Fruit fly (Drosophila melanogaster) whole organism, prepupa: ENCODE results near the gene Pdp1.

Experiments used
- Blimp-1 ChIP-seq: fragments of 200-800 bp; sonication (Bioruptor generic); optimal IDR thresholded peaks from 3 replicates; lab custom pipeline; 2017; ENCODE audit warnings: missing biosample characterization, missing genetic modification characterization, mild to moderate bottlenecking, moderate library complexity, missing genetic modification reagents
- CG10669 ChIP-seq: fragments of 200-800 bp; sonication (Bioruptor generic); optimal IDR thresholded peaks from 3 replicates; lab custom pipeline; 2018; ENCODE audit warnings: missing biosample characterization, mild to moderate bottlenecking, missing genetic modification characterization, moderate library complexity
- CG11294 ChIP-seq: fragments of 200-800 bp; sonication (Bioruptor generic); IDR thresholded peaks from 2 replicates; pipeline ENCODE4 v1.3.6; 2022; ENCODE audit warnings: missing biosample characterization, missing genetic modification characterization
- CG15336 ChIP-seq: fragments of 200-800 bp; sonication (Bioruptor generic); IDR thresholded peaks from 2 replicates; pipeline ENCODE4 v1.3.6; 2022; ENCODE audit warnings: missing biosample characterization, missing genetic modification characterization
- CG1621 ChIP-seq: fragments of 200-800 bp; sonication (Bioruptor generic); optimal IDR thresholded peaks from 3 replicates; lab custom pipeline; 2018; ENCODE audit warnings: missing biosample characterization, mild to moderate bottlenecking, missing genetic modification characterization
- CG16779 ChIP-seq: fragments of 200-800 bp; sonication (Bioruptor generic); optimal IDR thresholded peaks from 3 replicates; lab custom pipeline; 2017; ENCODE audit warnings: missing biosample characterization, mild to moderate bottlenecking, missing genetic modification characterization
- CG3919 ChIP-seq: fragments of 200-800 bp; sonication (Bioruptor generic); optimal IDR thresholded peaks from 3 replicates; lab custom pipeline; 2016; ENCODE audit warnings: missing biosample characterization, missing genetic modification characterization
- CG6163 ChIP-seq: fragments of 200-800 bp; sonication (Bioruptor generic); IDR thresholded peaks from 3 replicates; pipeline ENCODE4 v1.3.6; 2022; ENCODE audit warnings: missing biosample characterization, missing genetic modification characterization
- CG6808 ChIP-seq: fragments of 200-800 bp; sonication (Bioruptor generic); optimal IDR thresholded peaks from 3 replicates; lab custom pipeline; 2017; ENCODE audit warnings: missing biosample characterization, missing genetic modification characterization, mild to moderate bottlenecking, moderate library complexity, missing genetic modification reagents
- CG7368 ChIP-seq: fragments of 200-800 bp; sonication (Bioruptor generic); optimal IDR thresholded peaks from 3 replicates; lab custom pipeline; 2016; ENCODE audit warnings: missing biosample characterization, missing genetic modification characterization
- CG8119 ChIP-seq: fragments of 200-800 bp; sonication (Bioruptor generic); IDR thresholded peaks from 3 replicates; pipeline ENCODE4 v1.3.6; 2022; ENCODE audit warnings: missing biosample characterization, missing genetic modification characterization
- CG8319 ChIP-seq: fragments of 200-800 bp; sonication (Bioruptor generic); optimal IDR thresholded peaks from 3 replicates; lab custom pipeline; 2016; ENCODE audit warnings: missing biosample characterization, missing genetic modification characterization
- Eip75B ChIP-seq: fragments of 200-800 bp; sonication (Bioruptor generic); optimal IDR thresholded peaks from 3 replicates; lab custom pipeline; 2016; ENCODE audit warnings: missing biosample characterization, missing genetic modification characterization
- Eip93F ChIP-seq: fragments of 200-800 bp; sonication (Bioruptor generic); optimal IDR thresholded peaks from 2 replicates; lab custom pipeline; 2016; ENCODE audit warnings: missing biosample characterization, mild to moderate bottlenecking, missing genetic modification characterization
- Ets21C ChIP-seq: fragments of 200-800 bp; sonication (Bioruptor generic); optimal IDR thresholded peaks from 3 replicates; lab custom pipeline; 2016; ENCODE audit warnings: missing biosample characterization, missing genetic modification characterization
- Gug ChIP-seq: fragments of 200-800 bp; sonication (Bioruptor generic); IDR thresholded peaks from 2 replicates; pipeline ENCODE4 v1.3.6; 2022; ENCODE audit warnings: missing biosample characterization, missing genetic modification characterization
- Hr38 ChIP-seq: sonication (Bioruptor generic); optimal IDR thresholded peaks from 2 replicates; lab custom pipeline; 2016; ENCODE audit warnings: missing biosample characterization, missing genetic modification characterization
- Hr39 ChIP-seq: fragments of 200-800 bp; sonication (Bioruptor generic); optimal IDR thresholded peaks from 2 replicates; lab custom pipeline; 2016; ENCODE audit warnings: missing biosample characterization, missing genetic modification characterization
- Hr4 ChIP-seq: fragments of 200-800 bp; sonication (Bioruptor generic); optimal IDR thresholded peaks from 3 replicates; lab custom pipeline; 2016; ENCODE audit warnings: missing biosample characterization, missing genetic modification characterization
- Lpt ChIP-seq: fragments of 200-800 bp; sonication (Bioruptor generic); optimal IDR thresholded peaks from 3 replicates; lab custom pipeline; 2016; ENCODE audit warnings: missing biosample characterization, missing genetic modification characterization
- Met ChIP-seq: fragments of 200-800 bp; sonication (Bioruptor generic); optimal IDR thresholded peaks from 3 replicates; lab custom pipeline; 2016; ENCODE audit warnings: missing biosample characterization, missing genetic modification characterization
- dsx ChIP-seq: fragments of 200-800 bp; optimal IDR thresholded peaks from 3 replicates; lab custom pipeline; 2019; ENCODE audit warnings: missing biosample characterization, mild to moderate bottlenecking, missing genetic modification characterization, moderate library complexity; ENCODE audit not compliant: poor library complexity, severe bottlenecking
- esn ChIP-seq: fragments of 200-800 bp; sonication (Bioruptor generic); optimal IDR thresholded peaks from 2 replicates; lab custom pipeline; 2016; ENCODE audit warnings: missing biosample characterization, mild to moderate bottlenecking, missing genetic modification characterization, moderate library complexity
- fd59A ChIP-seq: fragments of 200-800 bp; sonication (Bioruptor generic); optimal IDR thresholded peaks from 2 replicates; lab custom pipeline; 2017; ENCODE audit warnings: missing biosample characterization, mild to moderate bottlenecking, missing genetic modification characterization, missing genetic modification reagents
- net ChIP-seq: fragments of 200-800 bp; sonication (Bioruptor generic); optimal IDR thresholded peaks from 3 replicates; lab custom pipeline; 2016; ENCODE audit warnings: missing biosample characterization, missing genetic modification characterization
- salr ChIP-seq, 2 experiments: fragments of 200-800 bp; sonication (Bioruptor generic); optimal IDR thresholded peaks; 3 replicates each; lab custom pipeline; 2016 to 2018; ENCODE audit warnings: missing biosample characterization in 2 of 2, missing genetic modification characterization in 2 of 2, mild to moderate bottlenecking in 1 of 2
- spab ChIP-seq: fragments of 200-800 bp; sonication (Bioruptor generic); optimal IDR thresholded peaks from 2 replicates; lab custom pipeline; 2017; ENCODE audit warnings: missing biosample characterization, mild to moderate bottlenecking, missing genetic modification characterization, missing genetic modification reagents
- svp ChIP-seq: fragments of 200-800 bp; sonication (Bioruptor generic); peaks from one replicate; lab custom pipeline; 2016; ENCODE audit warnings: missing biosample characterization, missing genetic modification characterization
- vri ChIP-seq: fragments of 200-800 bp; sonication (Bioruptor generic); optimal IDR thresholded peaks from 3 replicates; lab custom pipeline; 2016; ENCODE audit warnings: missing biosample characterization, mild to moderate bottlenecking, missing genetic modification characterization

Gene Pdp1

dm6 chr3L:7809289-7810099 is 57.7 kb downstream of the Pdp1 start, which contains the start of gene CG32369 (continued):
- TF ChIP-seq Lpt (peak; percentile 67), CG8119 (GFP tag; lab: Robert Waterston, UW) (peak; percentile 94), CG6808 (GFP tag; lab: Kevin White, UChicago) (peak; percentile 85), CG16779 (tag; lab: Kevin White, UChicago) (peak; percentile 87), CG8319 (peak; percentile 63), CG11294 (GFP tag; lab: Robert Waterston, UW) (no peak), Eip75B (GFP tag; lab: Kevin White, UChicago) (peak; percentile 83), Blimp-1 (no peak), esn (peak; percentile 75), Ets21C (GFP tag; lab: Kevin White, UChicago) (peak; percentile 12), spab (peak; percentile 78), svp (no peak), net (GFP tag; lab: Kevin White, UChicago) (peak; percentile 89), fd59A (GFP tag; lab: Kevin White, UChicago) (peak; percentile 65), CG7368 (GFP tag; lab: Kevin White, UChicago) (peak; percentile 73), Eip93F (GFP tag; lab: Kevin White, UChicago) (peak; percentile 83), salr (GFP tag; optimal IDR thresholded peaks at IDR 0.05; lab: Kevin White, UChicago) (peak in 1 of 2 experiments; percentile 81), Hr4 (peak; percentile 69), CG3919 (GFP tag; lab: Kevin White, UChicago) (peak; percentile 79), CG1621 (tag; lab: Kevin White, UChicago) (peak; percentile 83), Hr38 (GFP tag; lab: Kevin White, UChicago) (no peak)

dm6 chr3L:7808491-7809162 is 58.5 kb downstream of the Pdp1 start:
- no peak for TF ChIP-seq Gug (GFP tag; lab: Robert Waterston, UW)
- TF ChIP-seq CG6163 (GFP tag; lab: Robert Waterston, UW): peak; percentile 18; the same call in 1 of the 3 replicates
- peak; percentile 81 for TF ChIP-seq dsx
- no peak for TF ChIP-seq Hr39 (GFP tag; lab: Kevin White, UChicago)
- TF ChIP-seq vri (GFP tag; lab: Kevin White, UChicago): peak; percentile 81
- peak; percentile 18; the same call in 1 of the 2 replicates for TF ChIP-seq CG15336
- TF ChIP-seq net (GFP tag; lab: Kevin White, UChicago): peak; percentile 13
- 0 out of 3 replicates have a peak, but pooled peaks have one; percentile 11 for TF ChIP-seq CG8119 (GFP tag; lab: Robert Waterston, UW)

dm6 chr3L:7807552-7808402 is 59.4 kb downstream of the Pdp1 start:
- no peak for TF ChIP-seq Met (GFP tag; lab: Kevin White, UChicago)
- TF ChIP-seq esn: no peak
- TF ChIP-seq Eip93F (GFP tag; lab: Kevin White, UChicago): no peak
- TF ChIP-seq CG10669 (GFP tag; lab: Kevin White, UChicago): no peak
- TF ChIP-seq CG6163 (GFP tag; lab: Robert Waterston, UW): no peak
- TF ChIP-seq CG16779 (tag; lab: Kevin White, UChicago): no peak
- TF ChIP-seq CG1621 (tag; lab: Kevin White, UChicago): no peak
- TF ChIP-seq, all 60 proteins: peak for 0
